Fruit fly (Drosophila melanogaster) S2 (cell line): ENCODE measurements around the gene CG5568.

Experiments
- CG8478 ChIP-seq: fragments of >200 bp; optimal IDR thresholded peaks from 2 replicates; lab custom pipeline; 2018
- CTCF ChIP-seq, 2 experiments: fragments of >200 bp; optimal IDR thresholded peaks; 2 replicates each; lab custom pipeline; 2018

CG5568 gene

dm6 chr3L:5871201-5871600 is at the start of gene CG5568:
CG5568 (plus strand) TSS chr3L:5871501.
- TF ChIP-seq CTCF (optimal IDR thresholded peaks at IDR 0.05; lab: Kevin White, UChicago) (no peak), CG8478 (no peak)

- TF ChIP-seq CTCF (optimal IDR thresholded peaks at IDR 0.05; lab: Kevin White, UChicago), result no peak
- TF ChIP-seq CG8478, result no peak
Observed at dm6 chr3L:5821506-5821905, 49.8 kb upstream of the CG5568 start.

DNA sequence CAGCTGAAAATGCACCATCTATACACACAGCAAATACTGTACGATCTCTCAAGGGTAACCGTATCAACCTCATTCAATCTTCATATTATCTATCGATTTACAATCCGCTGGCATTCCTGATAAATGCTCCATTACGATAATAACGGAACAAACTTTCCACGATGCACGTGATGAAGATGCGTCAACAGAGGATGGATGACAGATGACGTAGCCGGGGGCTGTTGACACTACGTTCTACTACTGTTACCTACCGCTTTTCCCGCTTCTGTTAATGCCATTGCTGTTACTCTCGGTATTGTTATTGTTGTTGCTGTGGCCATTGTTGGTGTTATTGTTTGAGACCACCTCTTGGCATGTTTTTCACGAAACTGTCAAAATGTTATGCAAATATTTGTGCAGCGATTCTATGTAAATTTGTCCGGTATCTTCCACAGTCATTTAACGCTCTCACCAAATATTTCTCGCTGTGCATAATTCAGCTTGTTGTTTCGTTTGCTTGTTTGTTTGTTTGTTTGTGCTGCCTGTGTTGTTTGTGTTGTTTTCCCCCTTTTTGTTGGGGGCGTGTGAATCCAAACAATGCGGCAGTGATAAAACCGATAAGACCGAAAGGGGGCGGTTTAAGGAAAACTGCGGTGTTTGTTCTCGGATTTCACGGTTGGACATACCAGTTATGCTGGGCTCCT is 47.4 kb upstream of the CG5568 start:
- TF ChIP-seq CG8478 (no peak), CTCF (optimal IDR thresholded peaks at IDR 0.05; lab: Kevin White, UChicago) (no peak)

DNA sequence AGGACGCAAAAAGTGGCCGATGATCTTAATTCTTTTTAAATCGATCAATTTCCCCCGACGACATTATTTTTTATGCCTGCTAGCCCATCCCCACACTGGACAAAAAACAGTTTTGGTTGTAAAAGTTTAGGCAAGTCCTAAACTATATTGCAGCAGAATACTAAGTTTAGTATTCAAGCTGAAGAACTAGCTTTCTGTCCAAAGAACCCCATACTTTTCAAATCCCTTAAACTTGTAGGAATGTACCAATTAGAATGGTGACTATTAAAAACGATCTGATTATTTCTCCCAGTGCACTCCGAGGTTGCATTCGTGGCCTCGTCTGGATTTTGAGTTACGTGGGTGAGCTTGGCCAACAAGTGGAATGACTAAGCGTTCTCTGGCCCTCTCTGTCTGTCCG is 45.8 kb upstream of the CG5568 start:
- TF ChIP-seq CG8478 (no peak), CTCF (optimal IDR thresholded peaks at IDR 0.05; lab: Kevin White, UChicago) (no peak)

dm6 chr3L:5828275-5828674 is 43.0 kb upstream of the CG5568 start:
- no peak for TF ChIP-seq CG8478
- no peak for TF ChIP-seq CTCF (optimal IDR thresholded peaks at IDR 0.05; lab: Kevin White, UChicago)

DNA sequence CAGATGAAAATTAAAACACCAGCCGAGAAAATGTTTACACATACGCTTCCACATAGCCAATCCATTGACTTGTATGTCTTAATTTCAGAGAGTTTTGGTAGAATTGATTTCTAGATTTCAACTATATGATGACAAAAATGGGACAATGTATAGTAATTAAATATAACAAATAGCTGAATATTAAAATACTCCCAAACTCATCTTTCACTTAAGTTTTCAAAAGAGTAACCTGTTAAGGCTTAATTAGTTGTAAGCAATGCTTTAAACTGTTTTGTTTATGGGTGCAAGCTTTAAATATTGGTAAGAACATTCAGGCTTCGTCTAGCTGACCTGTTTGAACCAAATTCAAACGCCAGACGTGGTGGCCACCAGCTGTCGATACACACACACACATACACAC is 42.6 kb upstream of the CG5568 start:
- TF ChIP-seq CG8478, result no peak
- no peak for TF ChIP-seq CTCF (optimal IDR thresholded peaks at IDR 0.05; lab: Kevin White, UChicago)

- TF ChIP-seq CTCF (optimal IDR thresholded peaks at IDR 0.05; lab: Kevin White, UChicago) (no peak), CG8478 (no peak)
Observed at dm6 chr3L:5830649-5831048, 40.7 kb upstream of the CG5568 start.

dm6 chr3L:5831890-5832289 is 39.4 kb upstream of the CG5568 start:
- no peak for TF ChIP-seq CTCF (optimal IDR thresholded peaks at IDR 0.05; lab: Kevin White, UChicago)
- no peak for TF ChIP-seq CG8478

DNA sequence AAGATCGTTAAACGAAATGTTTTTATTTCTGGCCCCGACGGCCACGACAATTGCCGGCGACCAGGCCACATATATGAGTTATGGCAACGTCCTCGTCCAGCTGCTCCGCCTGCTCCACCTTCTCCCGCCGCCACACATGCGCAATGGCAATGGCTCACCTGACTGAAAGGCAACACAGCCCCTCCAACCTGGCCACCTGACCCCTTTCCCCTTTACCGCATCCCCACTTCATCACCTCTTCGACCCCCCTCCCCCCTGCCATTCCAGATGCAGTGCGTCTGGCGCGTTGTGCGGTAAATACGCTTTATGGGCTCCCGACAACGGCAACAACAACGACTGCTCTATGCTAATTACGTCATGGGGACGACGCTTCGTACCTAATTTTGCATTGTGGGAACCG is 37.5 kb upstream of the CG5568 start:
- TF ChIP-seq CTCF (optimal IDR thresholded peaks at IDR 0.05; lab: Kevin White, UChicago) (no peak), CG8478 (no peak)

- TF ChIP-seq CG8478 (no peak), CTCF (optimal IDR thresholded peaks at IDR 0.05; lab: Kevin White, UChicago) (no peak)
Observed at dm6 chr3L:5834245-5834644, 37.1 kb upstream of the CG5568 start.

dm6 chr3L:5834798-5835197 is 36.5 kb upstream of the CG5568 start:
- TF ChIP-seq CG8478, result no peak
- no peak for TF ChIP-seq CTCF (optimal IDR thresholded peaks at IDR 0.05; lab: Kevin White, UChicago)

DNA sequence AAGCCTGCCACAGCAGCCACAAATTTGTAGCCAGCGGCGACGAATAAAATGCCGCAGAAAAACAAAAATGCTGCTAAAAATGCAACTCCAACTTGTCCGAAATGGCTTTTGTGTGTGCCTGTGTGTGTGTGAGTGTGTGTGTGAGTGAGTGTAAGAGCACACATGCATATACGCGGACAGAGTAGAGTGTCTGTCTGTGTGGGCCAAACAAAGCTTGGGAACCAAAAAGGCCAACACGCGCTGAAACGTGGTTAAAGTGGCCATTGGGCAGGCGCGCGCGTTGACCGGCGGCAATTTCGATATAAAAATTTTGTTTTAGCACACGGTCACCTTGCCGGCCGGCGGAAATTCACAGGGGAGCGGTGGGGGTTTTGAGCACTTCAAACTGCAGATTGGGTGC is 35.9 kb upstream of the CG5568 start:
- TF ChIP-seq CTCF (optimal IDR thresholded peaks at IDR 0.05; lab: Kevin White, UChicago) (no peak), CG8478 (no peak)

- TF ChIP-seq CTCF (optimal IDR thresholded peaks at IDR 0.05; lab: Kevin White, UChicago) (no peak), CG8478 (no peak)
Observed at dm6 chr3L:5835887-5836646, 35.2 kb upstream of the CG5568 start.

DNA sequence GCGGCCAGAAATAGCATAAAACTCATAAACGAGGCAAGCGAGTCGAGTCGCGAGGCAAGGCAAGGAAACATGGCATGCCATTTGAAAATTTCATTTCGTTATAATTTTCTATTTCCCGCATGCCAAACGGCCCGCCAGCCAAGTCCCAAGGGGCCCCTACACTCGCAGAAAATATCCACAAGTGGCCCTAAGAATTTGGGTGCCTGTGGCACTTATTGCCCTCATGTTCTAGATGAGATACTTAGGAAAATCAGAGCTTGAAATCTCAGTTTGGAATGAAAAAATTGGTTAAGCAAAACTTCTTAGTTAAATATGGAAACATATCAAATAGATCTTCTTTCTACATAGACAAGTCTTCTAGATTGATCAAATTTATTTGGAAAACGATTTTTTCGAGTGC is 33.0 kb upstream of the CG5568 start:
- TF ChIP-seq CTCF (optimal IDR thresholded peaks at IDR 0.05; lab: Kevin White, UChicago), result no peak
- no peak for TF ChIP-seq CG8478

dm6 chr3L:5838880-5839279 is 32.4 kb upstream of the CG5568 start:
- TF ChIP-seq CTCF (optimal IDR thresholded peaks at IDR 0.05; lab: Kevin White, UChicago), result no peak
- no peak for TF ChIP-seq CG8478

DNA sequence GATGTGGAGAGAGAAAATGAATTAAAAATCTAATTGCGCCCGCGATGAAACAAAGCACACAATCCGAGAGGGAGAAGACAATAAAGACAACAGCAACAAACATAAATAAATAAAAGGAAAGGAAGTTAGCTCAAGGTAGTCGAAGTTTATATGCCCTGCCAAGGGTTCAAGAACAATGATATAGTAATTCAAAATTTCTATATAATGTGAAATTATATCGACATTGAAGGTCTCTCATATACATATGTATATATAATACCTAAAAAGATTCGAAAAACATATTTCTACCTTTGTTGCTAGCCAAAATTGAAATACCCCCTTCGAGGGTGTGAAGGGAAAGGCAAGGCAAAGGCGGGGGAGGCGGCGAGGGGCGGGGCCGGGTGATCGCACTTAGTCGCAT is 30.5 kb upstream of the CG5568 start:
- TF ChIP-seq CG8478 (no peak), CTCF (optimal IDR thresholded peaks at IDR 0.05; lab: Kevin White, UChicago) (no peak)
